Fruit fly (Drosophila melanogaster) whole organism, embryonic: ENCODE data around the gene Best2.
A peak's percentile ranks its signal among the peaks of the same experiment; 100 is the strongest.

ENCODE experiments used
- BtbVII ChIP-seq: fragments of 200-800 bp; sonication (Bioruptor generic); optimal IDR thresholded peaks from 3 replicates; lab custom pipeline; 2017; ENCODE audit warnings: missing biosample characterization, mild to moderate bottlenecking, missing genetic modification characterization
- CG1024 ChIP-seq: fragments of 200-800 bp; sonication (Bioruptor generic); IDR thresholded peaks from 2 replicates; pipeline ENCODE4 v1.3.6; 2022; ENCODE audit warnings: missing biosample characterization, missing genetic modification characterization
- CG10274 ChIP-seq: fragments of 200-800 bp; sonication (Bioruptor generic); optimal IDR thresholded peaks from 3 replicates; lab custom pipeline; 2017; ENCODE audit warnings: missing biosample characterization, mild to moderate bottlenecking, missing genetic modification characterization
- CG10462 ChIP-seq: fragments of 200-800 bp; sonication (Bioruptor generic); optimal IDR thresholded peaks from 2 replicates; lab custom pipeline; 2016; ENCODE audit warnings: missing biosample characterization, missing genetic modification characterization
- CG10543 ChIP-seq: fragments of 200-800 bp; sonication (Bioruptor generic); optimal IDR thresholded peaks from 3 replicates; lab custom pipeline; 2017; ENCODE audit warnings: missing biosample characterization, mild to moderate bottlenecking, missing genetic modification characterization, moderate library complexity
- CG12219 ChIP-seq: fragments of 200-800 bp; sonication (Bioruptor generic); optimal IDR thresholded peaks from 3 replicates; lab custom pipeline; 2018; ENCODE audit warnings: missing biosample characterization, mild to moderate bottlenecking, missing genetic modification characterization
- CG12659 ChIP-seq: fragments of 200-800 bp; sonication (Bioruptor generic); optimal IDR thresholded peaks from 3 replicates; lab custom pipeline; 2017; ENCODE audit warnings: mild to moderate bottlenecking, missing biosample characterization, missing genetic modification reagents, missing genetic modification characterization
- CG13296 ChIP-seq: fragments of 200-800 bp; sonication (Bioruptor generic); optimal IDR thresholded peaks from 3 replicates; lab custom pipeline; 2018; ENCODE audit warnings: missing biosample characterization, mild to moderate bottlenecking, missing genetic modification characterization
- CG14965 ChIP-seq: fragments of 200-800 bp; sonication (Bioruptor generic); optimal IDR thresholded peaks from 2 replicates; lab custom pipeline; 2016; ENCODE audit warnings: missing biosample characterization, missing genetic modification characterization, borderline replicate concordance
- CG17912 ChIP-seq: fragments of 200-800 bp; sonication (Bioruptor generic); optimal IDR thresholded peaks from 2 replicates; lab custom pipeline; 2018; ENCODE audit warnings: missing biosample characterization, mild to moderate bottlenecking, missing genetic modification characterization
- CG18262 ChIP-seq: fragments of 200-800 bp; optimal IDR thresholded peaks from 3 replicates; lab custom pipeline; 2019; ENCODE audit warnings: missing biosample characterization, mild to moderate bottlenecking, missing genetic modification characterization, moderate library complexity
- CG32772 ChIP-seq: fragments of 200-800 bp; sonication (Bioruptor generic); IDR thresholded peaks from 2 replicates; pipeline ENCODE4 v1.3.6; 2022; ENCODE audit warnings: missing biosample characterization, missing genetic modification characterization
- CG34376 ChIP-seq: fragments of 200-800 bp; sonication (Bioruptor generic); optimal IDR thresholded peaks from 2 replicates; lab custom pipeline; 2018; ENCODE audit warnings: missing biosample characterization, mild to moderate bottlenecking, missing genetic modification characterization
- CG4360 ChIP-seq: fragments of 200-800 bp; sonication (Bioruptor generic); IDR thresholded peaks from 2 replicates; pipeline ENCODE4 v1.3.6; 2022; ENCODE audit warnings: missing biosample characterization, missing genetic modification characterization
- CG43689 ChIP-seq: fragments of 200-800 bp; sonication (Bioruptor generic); IDR thresholded peaks from 2 replicates; pipeline ENCODE4 v1.3.6; 2022; ENCODE audit warnings: missing biosample characterization, missing genetic modification characterization
- CG7745 ChIP-seq: fragments of 200-800 bp; sonication (Bioruptor generic); optimal IDR thresholded peaks from 2 replicates; lab custom pipeline; 2018; ENCODE audit warnings: missing biosample characterization, mild to moderate bottlenecking, missing genetic modification characterization, moderate library complexity
- CG8478 ChIP-seq: fragments of >200 bp; optimal IDR thresholded peaks from 2 replicates; lab custom pipeline; 2018
- CG8765 ChIP-seq: fragments of 200-800 bp; sonication (Bioruptor generic); IDR thresholded peaks from 2 replicates; pipeline ENCODE4 v1.3.6; 2022; ENCODE audit warnings: missing biosample characterization, missing genetic modification characterization
- D ChIP-seq, 2 experiments: fragments of 200-800 bp in 1 of 2; fragments of >200 bp in 1 of 2; sonication (Bioruptor generic) in 1 of 2; optimal IDR thresholded peaks; 2 replicates in 1 of 2; 3 replicates in 1 of 2; lab custom pipeline; 2017; ENCODE audit warnings: mild to moderate bottlenecking in 1 of 2, missing biosample characterization in 1 of 2, missing genetic modification characterization in 1 of 2, missing genetic modification reagents in 1 of 2
- Deaf1 ChIP-seq: fragments of 200-800 bp; optimal IDR thresholded peaks from 3 replicates; lab custom pipeline; 2019; ENCODE audit warnings: missing biosample characterization, mild to moderate bottlenecking, missing genetic modification characterization, moderate library complexity
- Dfd ChIP-seq, 2 experiments: fragments of >200 bp; optimal IDR thresholded peaks; 2 replicates each; lab custom pipeline; 2017; ENCODE audit warnings: missing biosample characterization in 2 of 2, missing genetic modification characterization in 2 of 2
- Dip2 ChIP-seq: fragments of 200-800 bp; sonication (Bioruptor generic); IDR thresholded peaks from 2 replicates; pipeline ENCODE4 v1.3.6; 2022; ENCODE audit warnings: missing biosample characterization, missing genetic modification characterization
- E2f1 ChIP-seq: fragments of 200-800 bp; sonication (Bioruptor generic); IDR thresholded peaks from 2 replicates; pipeline ENCODE4 v1.3.6; 2022; ENCODE audit warnings: missing biosample characterization, missing genetic modification characterization
- Fer2 ChIP-seq: fragments of 200-800 bp; sonication (Bioruptor generic); optimal IDR thresholded peaks from 2 replicates; lab custom pipeline; 2018; ENCODE audit warnings: missing biosample characterization, mild to moderate bottlenecking, missing genetic modification characterization, moderate library complexity
- Hsf ChIP-seq: fragments of 200-800 bp; sonication (Bioruptor generic); optimal IDR thresholded peaks from 3 replicates; lab custom pipeline; 2016; ENCODE audit warnings: missing biosample characterization, missing genetic modification characterization
- NFAT ChIP-seq: fragments of 200-800 bp; sonication (Bioruptor generic); IDR thresholded peaks from 2 replicates; pipeline ENCODE4 v1.3.6; 2022; ENCODE audit warnings: missing biosample characterization, missing genetic modification characterization
- Nf-YB ChIP-seq: fragments of 200-800 bp; sonication (Bioruptor generic); optimal IDR thresholded peaks from 3 replicates; lab custom pipeline; 2019; ENCODE audit warnings: missing biosample characterization, mild to moderate bottlenecking, missing genetic modification characterization, moderate library complexity
- Rfx ChIP-seq: fragments of 200-800 bp; sonication (Bioruptor generic); IDR thresholded peaks from 2 replicates; pipeline ENCODE4 v1.3.6; 2022; ENCODE audit warnings: missing biosample characterization, missing genetic modification characterization
- Spps ChIP-seq: fragments of 200-800 bp; sonication (Bioruptor generic); optimal IDR thresholded peaks from 2 replicates; lab custom pipeline; 2018; ENCODE audit warnings: missing biosample characterization, mild to moderate bottlenecking, missing genetic modification characterization
- ash1 ChIP-seq: fragments of 200-800 bp; sonication (Bioruptor generic); optimal IDR thresholded peaks from 2 replicates; lab custom pipeline; 2018; ENCODE audit warnings: missing biosample characterization, mild to moderate bottlenecking, missing genetic modification characterization
- bcd ChIP-seq: fragments of 200-800 bp; sonication (Bioruptor generic); optimal IDR thresholded peaks from 2 replicates; lab custom pipeline; 2017; ENCODE audit warnings: missing biosample characterization, mild to moderate bottlenecking, missing genetic modification characterization
- bowl ChIP-seq: fragments of 200-800 bp; sonication (Bioruptor generic); IDR thresholded peaks from 2 replicates; pipeline ENCODE4 v1.3.6; 2022; ENCODE audit warnings: missing biosample characterization, missing genetic modification characterization
- corto ChIP-seq: fragments of 200-800 bp; sonication (Bioruptor generic); optimal IDR thresholded peaks from 2 replicates; lab custom pipeline; 2016; ENCODE audit warnings: missing biosample characterization, mild to moderate bottlenecking, missing genetic modification characterization, moderate library complexity
- dmrt11E ChIP-seq: fragments of 200-800 bp; sonication (Bioruptor generic); optimal IDR thresholded peaks from 3 replicates; lab custom pipeline; 2018; ENCODE audit warnings: missing biosample characterization, mild to moderate bottlenecking, missing genetic modification characterization, moderate library complexity
- emc ChIP-seq: fragments of 200-800 bp; sonication (Bioruptor generic); optimal IDR thresholded peaks from 2 replicates; lab custom pipeline; 2016; ENCODE audit warnings: missing biosample characterization, missing genetic modification characterization
- en ChIP-seq: fragments of 200-800 bp; sonication (Bioruptor generic); optimal IDR thresholded peaks from 2 replicates; lab custom pipeline; 2016; ENCODE audit warnings: missing biosample characterization, missing genetic modification characterization
- fd96Cb ChIP-seq: fragments of 200-800 bp; sonication (Bioruptor generic); optimal IDR thresholded peaks from 2 replicates; lab custom pipeline; 2018; ENCODE audit warnings: missing biosample characterization, mild to moderate bottlenecking, missing genetic modification characterization, moderate library complexity
- fru ChIP-seq: fragments of >200 bp; optimal IDR thresholded peaks from 2 replicates; lab custom pipeline; 2017
- ftz-f1 ChIP-seq: fragments of 200-800 bp; sonication (Bioruptor generic); optimal IDR thresholded peaks from 2 replicates; lab custom pipeline; 2016; ENCODE audit warnings: missing biosample characterization, missing genetic modification characterization
- gce ChIP-seq: fragments of 200-800 bp; sonication (Bioruptor generic); IDR thresholded peaks from 3 replicates; pipeline ENCODE4 v1.3.6; 2022; ENCODE audit warnings: missing biosample characterization, missing genetic modification characterization
- gt ChIP-seq: fragments of 200-800 bp; sonication (Bioruptor generic); IDR thresholded peaks from 2 replicates; pipeline ENCODE4 v1.3.6; 2022; ENCODE audit warnings: missing biosample characterization, missing genetic modification characterization
- klu ChIP-seq: fragments of 200-800 bp; sonication (Bioruptor generic); IDR thresholded peaks from 2 replicates; pipeline ENCODE4 v1.3.6; 2022; ENCODE audit warnings: missing biosample characterization, missing genetic modification characterization
- lab ChIP-seq: fragments of 200-800 bp; sonication (Bioruptor generic); optimal IDR thresholded peaks from 3 replicates; lab custom pipeline; 2017; ENCODE audit warnings: missing biosample characterization, missing genetic modification characterization, mild to moderate bottlenecking, moderate library complexity, missing genetic modification reagents
- lola ChIP-seq, 3 experiments: fragments of >200 bp in 2 of 3; fragments of 200-800 bp in 1 of 3; sonication (Bioruptor generic) in 1 of 3; optimal IDR thresholded peaks; 2 replicates each; lab custom pipeline; 2017 to 2019; ENCODE audit warnings: missing biosample characterization in 3 of 3, missing genetic modification characterization in 3 of 3, mild to moderate bottlenecking in 1 of 3, moderate library complexity in 1 of 3
- otp ChIP-seq: fragments of 200-800 bp; sonication (Bioruptor generic); IDR thresholded peaks from 3 replicates; pipeline ENCODE4, ENCODE4 v1.3.6; 2022; ENCODE audit warnings: missing biosample characterization, missing genetic modification characterization
- pb ChIP-seq: fragments of 200-800 bp; sonication (Bioruptor generic); optimal IDR thresholded peaks from 3 replicates; lab custom pipeline; 2016; ENCODE audit warnings: missing biosample characterization, missing genetic modification characterization
- repo ChIP-seq: fragments of 200-800 bp; sonication (Bioruptor generic); optimal IDR thresholded peaks from 2 replicates; lab custom pipeline; 2016; ENCODE audit warnings: missing biosample characterization, missing genetic modification characterization
- sqz ChIP-seq: fragments of 200-800 bp; sonication (Bioruptor generic); optimal IDR thresholded peaks from 3 replicates; lab custom pipeline; 2018; ENCODE audit warnings: missing biosample characterization, mild to moderate bottlenecking, missing genetic modification characterization
- tna ChIP-seq: fragments of 200-800 bp; sonication (Bioruptor generic); IDR thresholded peaks from 2 replicates; pipeline ENCODE4 v1.3.6; 2022; ENCODE audit warnings: missing biosample characterization, missing genetic modification characterization; ENCODE audit not compliant: partially characterized antibody
- ttk ChIP-seq: fragments of 200-800 bp; sonication (Bioruptor generic); IDR thresholded peaks from 2 replicates; pipeline ENCODE4 v2.1.2; 2022; ENCODE audit warnings: missing biosample characterization, missing genetic modification characterization
- z ChIP-seq: fragments of 200-800 bp; sonication (Bioruptor generic); IDR thresholded peaks from 3 replicates; pipeline ENCODE4 v1.3.6; 2022; ENCODE audit warnings: missing biosample characterization, missing genetic modification characterization

The Best2 gene

dm6 chr3L:6217806-6218205 is 38.7 kb downstream of the Best2 start, which contains the start of gene LanA (continued):
- TF ChIP-seq z (GFP tag; lab: Robert Waterston, UW) (peak; percentile 28; the same call in 1 of the 3 replicates), CG10462 (GFP tag; lab: Kevin White, UChicago) (no peak), CG32772 (GFP tag; lab: Robert Waterston, UW) (0 out of 2 replicates have a peak, but pooled peaks have one; percentile 12), repo (no peak), ftz-f1 (GFP tag; lab: Kevin White, UChicago) (peak; percentile 2), ttk (GFP tag; lab: Robert Waterston, UW) (no peak), en (no peak), lola (GFP tag; optimal IDR thresholded peaks at IDR 0.05; lab: Kevin White, UChicago) (no peak), bowl (GFP tag; lab: Robert Waterston, UW) (no peak), fru (lab: Kevin White, UChicago) (no peak), CG4360 (GFP tag; lab: Robert Waterston, UW) (peak; percentile 15; the same call in 1 of the 2 replicates), CG8765 (GFP tag; lab: Robert Waterston, UW) (no peak), CG34376 (peak; percentile 61), CG7745 (tag; lab: Kevin White, UChicago) (peak; percentile 34), corto (GFP tag; lab: Kevin White, UChicago) (no peak), CG14965 (GFP tag; lab: Kevin White, UChicago) (no peak), E2f1 (peak; percentile 46), CG13296 (GFP tag; lab: Kevin White, UChicago) (no peak), Rfx (GFP tag; lab: Robert Waterston, UW) (peak; percentile 30; the same call in 1 of the 2 replicates), ash1 (GFP tag; lab: Kevin White, UChicago) (no peak), gce (0 out of 3 replicates have a peak, but pooled peaks have one; percentile 46), lab (GFP tag; lab: Kevin White, UChicago) (peak; percentile 15), Deaf1 (tag; lab: Kevin White, UChicago) (peak; percentile 98), BtbVII (GFP tag; lab: Kevin White, UChicago) (no peak), pb (GFP tag; lab: Kevin White, UChicago) (no peak), tna (GFP tag; lab: Robert Waterston, UW) (no peak), Spps (tag; lab: Kevin White, UChicago) (no peak), CG1024 (GFP tag; lab: Robert Waterston, UW) (no peak), gt (GFP tag; lab: Robert Waterston, UW) (no peak), CG43689 (GFP tag; lab: Robert Waterston, UW) (no peak), Dfd (GFP tag; optimal IDR thresholded peaks at IDR 0.05; lab: Kevin White, UChicago) (no peak), CG10274 (GFP tag; lab: Kevin White, UChicago) (no peak), klu (no peak), Nf-YB (GFP tag; lab: Kevin White, UChicago) (no peak), CG10543 (peak; percentile 19), CG12219 (GFP tag; lab: Kevin White, UChicago) (no peak), CG8478 (lab: Kevin White, UChicago) (no peak), fd96Cb (tag; lab: Kevin White, UChicago) (no peak), CG18262 (tag; lab: Kevin White, UChicago) (no peak), CG12659 (GFP tag; lab: Kevin White, UChicago) (no peak), sqz (GFP tag; lab: Kevin White, UChicago) (no peak), Hsf (GFP tag; lab: Kevin White, UChicago) (no peak), otp (GFP tag; lab: Robert Waterston, UW) (peak; percentile 31; the same call in 1 of the 3 replicates), D (optimal IDR thresholded peaks at IDR 0.05; lab: Kevin White, UChicago) (no peak), D (GFP tag; optimal IDR thresholded peaks at IDR 0.05; lab: Kevin White, UChicago) (no peak), Dip2 (GFP tag; lab: Robert Waterston, UW) (no peak), NFAT (GFP tag; lab: Robert Waterston, UW) (0 out of 2 replicates have a peak, but pooled peaks have one; percentile 41), dmrt11E (tag; lab: Kevin White, UChicago) (no peak), Fer2 (tag; lab: Kevin White, UChicago) (no peak), CG17912 (peak; percentile 16), emc (GFP tag; lab: Kevin White, UChicago) (no peak), bcd (GFP tag; lab: Kevin White, UChicago) (no peak)
